Fruit fly (Drosophila melanogaster): ENCODE results near the gene Fer3HCH.
A peak's percentile ranks its signal among the peaks of the same experiment; 100 is the strongest.

DNA sequence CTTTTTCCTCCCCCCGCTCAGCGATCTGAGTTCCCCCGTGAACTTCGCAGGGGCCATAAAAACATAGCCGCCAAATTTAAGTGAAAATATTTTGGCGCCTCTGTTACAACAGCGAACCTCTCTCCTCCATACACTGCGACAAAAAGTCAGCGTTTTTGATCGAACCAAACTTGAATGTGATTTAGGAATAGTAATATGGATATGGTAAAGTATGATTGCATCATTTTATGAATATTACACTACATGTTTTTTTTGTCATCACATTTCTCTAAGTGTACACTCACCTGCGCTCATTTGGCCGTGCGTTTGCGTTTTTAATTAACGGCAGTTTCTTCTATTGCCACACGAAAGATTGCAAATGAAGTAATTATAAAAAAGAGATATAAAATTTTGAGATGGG lies 27.7 kb upstream of the Fer3HCH start:
- TF ChIP-seq CG14655 (GFP tag; optimal IDR thresholded peaks at IDR 0.05) = peak; percentile 1
- TF ChIP-seq gl (tag; optimal IDR thresholded peaks at IDR 0.05) = no peak
- peak; percentile 13 for TF ChIP-seq CG8159 (tag; optimal IDR thresholded peaks at IDR 0.05)
- no peak for TF ChIP-seq CG13204 (GFP tag; optimal IDR thresholded peaks at IDR 0.05)
- peak; percentile 32 for TF ChIP-seq CG17806 (tag; optimal IDR thresholded peaks at IDR 0.05)
- no peak for TF ChIP-seq EcR (GFP tag; optimal IDR thresholded peaks at IDR 0.05)
- TF ChIP-seq Snoo (tag; optimal IDR thresholded peaks at IDR 0.05) = peak; percentile 38
- TF ChIP-seq D1 (tag; optimal IDR thresholded peaks at IDR 0.05) = no peak
- TF ChIP-seq fd96Ca (GFP tag; IDR thresholded peaks at IDR 0.05) = peak; percentile 72; the same call in 2 of the 3 replicates
- peak; percentile 54 for TF ChIP-seq Pif1A (GFP tag; optimal IDR thresholded peaks at IDR 0.05)
- TF ChIP-seq CG12605 (GFP tag; IDR thresholded peaks at IDR 0.05) = no peak

Data from whole organism, pupa.